Fruit fly (Drosophila melanogaster) whole organism, prepupa: ENCODE results near the gene KFase.

Experiments used
- CG11294 ChIP-seq: fragments of 200-800 bp; sonication (Bioruptor generic); IDR thresholded peaks from 2 replicates; pipeline ENCODE4 v1.3.6; 2022; ENCODE audit warnings: missing biosample characterization, missing genetic modification characterization
- CG11902 ChIP-seq: fragments of 200-800 bp; sonication (Bioruptor generic); optimal IDR thresholded peaks from 3 replicates; lab custom pipeline; 2016; ENCODE audit warnings: missing biosample characterization, missing genetic modification characterization
- CG15336 ChIP-seq: fragments of 200-800 bp; sonication (Bioruptor generic); IDR thresholded peaks from 2 replicates; pipeline ENCODE4 v1.3.6; 2022; ENCODE audit warnings: missing biosample characterization, missing genetic modification characterization
- CG1621 ChIP-seq: fragments of 200-800 bp; sonication (Bioruptor generic); optimal IDR thresholded peaks from 3 replicates; lab custom pipeline; 2018; ENCODE audit warnings: missing biosample characterization, mild to moderate bottlenecking, missing genetic modification characterization
- CG3032 ChIP-seq: fragments of 200-800 bp; optimal IDR thresholded peaks from 2 replicates; lab custom pipeline; 2019; ENCODE audit warnings: missing biosample characterization, mild to moderate bottlenecking, missing genetic modification characterization, moderate library complexity
- CG31627 ChIP-seq: fragments of 200-800 bp; sonication (Bioruptor generic); optimal IDR thresholded peaks from 3 replicates; lab custom pipeline; 2016; ENCODE audit warnings: missing biosample characterization, missing genetic modification characterization
- CG34406 ChIP-seq: fragments of 200-800 bp; sonication (Bioruptor generic); optimal IDR thresholded peaks from 3 replicates; lab custom pipeline; 2016; ENCODE audit warnings: missing biosample characterization, missing genetic modification characterization
- CG3919 ChIP-seq: fragments of 200-800 bp; sonication (Bioruptor generic); optimal IDR thresholded peaks from 3 replicates; lab custom pipeline; 2016; ENCODE audit warnings: missing biosample characterization, missing genetic modification characterization
- CG4318 ChIP-seq: fragments of 200-800 bp; sonication (Bioruptor generic); optimal IDR thresholded peaks from 3 replicates; lab custom pipeline; 2017; ENCODE audit warnings: missing biosample characterization, mild to moderate bottlenecking, missing genetic modification characterization
- CG6163 ChIP-seq: fragments of 200-800 bp; sonication (Bioruptor generic); IDR thresholded peaks from 3 replicates; pipeline ENCODE4 v1.3.6; 2022; ENCODE audit warnings: missing biosample characterization, missing genetic modification characterization
- CG6854 ChIP-seq: fragments of 200-800 bp; sonication (Bioruptor generic); optimal IDR thresholded peaks from 2 replicates; lab custom pipeline; 2017; ENCODE audit warnings: missing biosample characterization, mild to moderate bottlenecking, missing genetic modification characterization
- CG7368 ChIP-seq: fragments of 200-800 bp; sonication (Bioruptor generic); optimal IDR thresholded peaks from 3 replicates; lab custom pipeline; 2016; ENCODE audit warnings: missing biosample characterization, missing genetic modification characterization
- CG8119 ChIP-seq: fragments of 200-800 bp; sonication (Bioruptor generic); IDR thresholded peaks from 3 replicates; pipeline ENCODE4 v1.3.6; 2022; ENCODE audit warnings: missing biosample characterization, missing genetic modification characterization
- CG8319 ChIP-seq: fragments of 200-800 bp; sonication (Bioruptor generic); optimal IDR thresholded peaks from 3 replicates; lab custom pipeline; 2016; ENCODE audit warnings: missing biosample characterization, missing genetic modification characterization
- Eip75B ChIP-seq: fragments of 200-800 bp; sonication (Bioruptor generic); optimal IDR thresholded peaks from 3 replicates; lab custom pipeline; 2016; ENCODE audit warnings: missing biosample characterization, missing genetic modification characterization
- Eip93F ChIP-seq: fragments of 200-800 bp; sonication (Bioruptor generic); optimal IDR thresholded peaks from 2 replicates; lab custom pipeline; 2016; ENCODE audit warnings: missing biosample characterization, mild to moderate bottlenecking, missing genetic modification characterization
- Gug ChIP-seq: fragments of 200-800 bp; sonication (Bioruptor generic); IDR thresholded peaks from 2 replicates; pipeline ENCODE4 v1.3.6; 2022; ENCODE audit warnings: missing biosample characterization, missing genetic modification characterization
- Hr38 ChIP-seq: sonication (Bioruptor generic); optimal IDR thresholded peaks from 2 replicates; lab custom pipeline; 2016; ENCODE audit warnings: missing biosample characterization, missing genetic modification characterization
- Smox ChIP-seq: fragments of 200-800 bp; sonication (Bioruptor generic); optimal IDR thresholded peaks from 3 replicates; lab custom pipeline; 2016; ENCODE audit warnings: missing biosample characterization, missing genetic modification characterization
- Sox102F ChIP-seq: fragments of 200-800 bp; sonication (Bioruptor generic); optimal IDR thresholded peaks from 2 replicates; lab custom pipeline; 2016; ENCODE audit warnings: missing biosample characterization, mild to moderate bottlenecking, missing genetic modification characterization
- Sox14 ChIP-seq: fragments of 200-800 bp; sonication (Bioruptor generic); optimal IDR thresholded peaks from 3 replicates; lab custom pipeline; 2016; ENCODE audit warnings: missing biosample characterization, missing genetic modification characterization
- cyc ChIP-seq: fragments of 200-800 bp; sonication (Bioruptor generic); optimal IDR thresholded peaks from 3 replicates; lab custom pipeline; 2016; ENCODE audit warnings: missing biosample characterization, missing genetic modification characterization
- dac ChIP-seq: fragments of 200-800 bp; sonication (Bioruptor generic); optimal IDR thresholded peaks from 2 replicates; lab custom pipeline; 2017; ENCODE audit warnings: missing biosample characterization, mild to moderate bottlenecking, missing genetic modification characterization
- fkh ChIP-seq: fragments of 200-800 bp; sonication (Bioruptor generic); optimal IDR thresholded peaks from 3 replicates; lab custom pipeline; 2017; ENCODE audit warnings: missing biosample characterization, mild to moderate bottlenecking, missing genetic modification characterization, moderate library complexity
- pdm3 ChIP-seq: fragments of 200-800 bp; sonication (Bioruptor generic); optimal IDR thresholded peaks from 3 replicates; lab custom pipeline; 2016; ENCODE audit warnings: missing biosample characterization, missing genetic modification characterization
- salr ChIP-seq, 2 experiments: fragments of 200-800 bp; sonication (Bioruptor generic); optimal IDR thresholded peaks; 3 replicates each; lab custom pipeline; 2016 to 2018; ENCODE audit warnings: missing biosample characterization in 2 of 2, missing genetic modification characterization in 2 of 2, mild to moderate bottlenecking in 1 of 2
- spab ChIP-seq: fragments of 200-800 bp; sonication (Bioruptor generic); optimal IDR thresholded peaks from 2 replicates; lab custom pipeline; 2017; ENCODE audit warnings: missing biosample characterization, mild to moderate bottlenecking, missing genetic modification characterization, missing genetic modification reagents
- ss ChIP-seq, 2 experiments: fragments of 200-800 bp; sonication (Bioruptor generic); optimal IDR thresholded peaks; 2 replicates in 1 of 2; 3 replicates in 1 of 2; lab custom pipeline; 2017 to 2018; ENCODE audit warnings: mild to moderate bottlenecking in 2 of 2, missing biosample characterization in 2 of 2, missing genetic modification characterization in 2 of 2, moderate library complexity in 1 of 2
- svp ChIP-seq: fragments of 200-800 bp; sonication (Bioruptor generic); peaks from one replicate; lab custom pipeline; 2016; ENCODE audit warnings: missing biosample characterization, missing genetic modification characterization
- topi ChIP-seq: fragments of 200-800 bp; sonication (Bioruptor generic); optimal IDR thresholded peaks from 3 replicates; lab custom pipeline; 2016; ENCODE audit warnings: missing biosample characterization, missing genetic modification characterization
- vri ChIP-seq: fragments of 200-800 bp; sonication (Bioruptor generic); optimal IDR thresholded peaks from 3 replicates; lab custom pipeline; 2016; ENCODE audit warnings: missing biosample characterization, mild to moderate bottlenecking, missing genetic modification characterization

KFase gene

dm6 chr2L:6455955-6456599, 32.5 kb downstream of the KFase start, which contains the start of gene frj (continued):
- TF ChIP-seq Hr38 (GFP tag; lab: Kevin White, UChicago) = no peak
- no peak for TF ChIP-seq CG1621 (tag; lab: Kevin White, UChicago)
- TF ChIP-seq CG31627 (GFP tag; lab: Kevin White, UChicago) = peak; percentile 77
- TF ChIP-seq CG4318 (GFP tag; lab: Kevin White, UChicago) = no peak
- peak; percentile 10 for TF ChIP-seq dac
- TF ChIP-seq Eip93F (GFP tag; lab: Kevin White, UChicago) = no peak
- peak; percentile 45; the same call in 1 of the 2 replicates for TF ChIP-seq CG15336 (GFP tag; lab: Robert Waterston, UW)
- TF ChIP-seq Smox (GFP tag; lab: Kevin White, UChicago) = peak; percentile 38
- TF ChIP-seq CG34406 (GFP tag; lab: Kevin White, UChicago) = peak; percentile 29
- TF ChIP-seq CG3919 (GFP tag; lab: Kevin White, UChicago) = peak; percentile 53
- peak; percentile 44 for TF ChIP-seq Eip75B (GFP tag; lab: Kevin White, UChicago)
- peak; percentile 73 for TF ChIP-seq cyc (GFP tag; lab: Kevin White, UChicago)

- TF ChIP-seq pdm3 (GFP tag; lab: Kevin White, UChicago) (no peak), Smox (GFP tag; lab: Kevin White, UChicago) (no peak), CG11902 (no peak), CG31627 (GFP tag; lab: Kevin White, UChicago) (no peak), ss (GFP tag; optimal IDR thresholded peaks at IDR 0.05; lab: Kevin White, UChicago) (peak in 1 of 2 experiments; percentile 30), CG3032 (tag; lab: Kevin White, UChicago) (peak; percentile 8), CG8119 (GFP tag; lab: Robert Waterston, UW) (peak; percentile 20; the same call in 1 of the 3 replicates), salr (GFP tag; optimal IDR thresholded peaks at IDR 0.05; lab: Kevin White, UChicago) (peak in 1 of 2 experiments; percentile 8), CG8319 (GFP tag; lab: Kevin White, UChicago) (peak; percentile 12), Sox102F (GFP tag; lab: Kevin White, UChicago) (no peak), CG6854 (GFP tag; lab: Kevin White, UChicago) (peak; percentile 52), CG6163 (GFP tag; lab: Robert Waterston, UW) (peak; percentile 11; the same call in 1 of the 3 replicates), spab (GFP tag; lab: Kevin White, UChicago) (no peak), vri (GFP tag; lab: Kevin White, UChicago) (peak; percentile 89), fkh (GFP tag; lab: Kevin White, UChicago) (peak; percentile 92), CG7368 (GFP tag; lab: Kevin White, UChicago) (peak; percentile 13), svp (peak; percentile 70), CG11294 (GFP tag; lab: Robert Waterston, UW) (no peak), Sox14 (GFP tag; lab: Kevin White, UChicago) (no peak)
Observed at dm6 chr2L:6455032-6455954, 33.3 kb downstream of the KFase start, which contains the start of gene retm. Gene retm, minus strand, starts transcription at chr2L:6455929.

- TF ChIP-seq Eip93F (GFP tag; lab: Kevin White, UChicago) (no peak), cyc (GFP tag; lab: Kevin White, UChicago) (no peak), CG15336 (GFP tag; lab: Robert Waterston, UW) (no peak), topi (GFP tag; lab: Kevin White, UChicago) (no peak), CG11902 (no peak), ss (GFP tag; optimal IDR thresholded peaks at IDR 0.05; lab: Kevin White, UChicago) (peak in 1 of 2 experiments; percentile 9), Gug (GFP tag; lab: Robert Waterston, UW) (no peak)
Observed at dm6 chr2L:6449753-6450152, 38.8 kb downstream of the KFase start.

- TF ChIP-seq fkh (GFP tag; lab: Kevin White, UChicago) = peak; percentile 2
- no peak for TF ChIP-seq CG3032 (tag; lab: Kevin White, UChicago)
Observed at dm6 chr2L:6448334-6448703, 40.2 kb downstream of the KFase start, which contains the start of gene Acox3. Gene Acox3, minus strand, starts transcription at chr2L:6448403.
